Fruit fly (Drosophila melanogaster) whole organism, embryonic: ENCODE data around the gene Atg18b.

ENCODE experiments used
- Atf6 ChIP-seq: fragments of 200-800 bp; sonication (Bioruptor generic); IDR thresholded peaks from 2 replicates; pipeline ENCODE4 v1.3.6; 2022; ENCODE audit warnings: missing biosample characterization, missing genetic modification characterization
- CG10147 ChIP-seq: fragments of 200-800 bp; sonication (Bioruptor generic); optimal IDR thresholded peaks from 2 replicates; lab custom pipeline; 2019; ENCODE audit warnings: missing biosample characterization, mild to moderate bottlenecking, missing genetic modification characterization, moderate library complexity
- CG1024 ChIP-seq: fragments of 200-800 bp; sonication (Bioruptor generic); IDR thresholded peaks from 2 replicates; pipeline ENCODE4 v1.3.6; 2022; ENCODE audit warnings: missing biosample characterization, missing genetic modification characterization
- CG11247 ChIP-seq: fragments of 200-800 bp; sonication (Bioruptor generic); IDR thresholded peaks from 2 replicates; pipeline ENCODE4 v1.3.6; 2022; ENCODE audit warnings: missing biosample characterization, missing genetic modification characterization
- CG12071 ChIP-seq: fragments of 200-800 bp; sonication (Bioruptor generic); optimal IDR thresholded peaks from 3 replicates; lab custom pipeline; 2018; ENCODE audit warnings: missing biosample characterization, mild to moderate bottlenecking, missing genetic modification characterization
- CG12236 ChIP-seq: fragments of 200-800 bp; sonication (Bioruptor generic); optimal IDR thresholded peaks from 2 replicates; lab custom pipeline; 2016; ENCODE audit warnings: missing biosample characterization, missing genetic modification characterization
- CG1233 ChIP-seq: fragments of 200-800 bp; sonication (Bioruptor generic); optimal IDR thresholded peaks from 4 replicates; lab custom pipeline; 2018; ENCODE audit warnings: missing biosample characterization, mild to moderate bottlenecking, missing genetic modification characterization
- CG12659 ChIP-seq: fragments of 200-800 bp; sonication (Bioruptor generic); optimal IDR thresholded peaks from 3 replicates; lab custom pipeline; 2017; ENCODE audit warnings: mild to moderate bottlenecking, missing biosample characterization, missing genetic modification reagents, missing genetic modification characterization
- CG12769 ChIP-seq: fragments of 200-800 bp; sonication (Bioruptor generic); optimal IDR thresholded peaks from 2 replicates; lab custom pipeline; 2019; ENCODE audit warnings: missing biosample characterization, mild to moderate bottlenecking, missing genetic modification characterization, moderate library complexity
- CG13123 ChIP-seq: fragments of 200-800 bp; sonication (Bioruptor generic); optimal IDR thresholded peaks from 2 replicates; lab custom pipeline; 2016; ENCODE audit warnings: missing biosample characterization, missing genetic modification characterization
- CG14965 ChIP-seq: fragments of 200-800 bp; sonication (Bioruptor generic); optimal IDR thresholded peaks from 2 replicates; lab custom pipeline; 2016; ENCODE audit warnings: missing biosample characterization, missing genetic modification characterization, borderline replicate concordance
- CG15696 ChIP-seq: fragments of 200-800 bp; sonication (Bioruptor generic); optimal IDR thresholded peaks from 2 replicates; lab custom pipeline; 2019; ENCODE audit warnings: missing biosample characterization, mild to moderate bottlenecking, missing genetic modification characterization, moderate library complexity
- CG17568 ChIP-seq: fragments of 200-800 bp; sonication (Bioruptor generic); optimal IDR thresholded peaks from 2 replicates; lab custom pipeline; 2018; ENCODE audit warnings: missing biosample characterization, mild to moderate bottlenecking, missing genetic modification characterization, moderate library complexity
- CG17912 ChIP-seq: fragments of 200-800 bp; sonication (Bioruptor generic); optimal IDR thresholded peaks from 2 replicates; lab custom pipeline; 2018; ENCODE audit warnings: missing biosample characterization, mild to moderate bottlenecking, missing genetic modification characterization
- CG1792 ChIP-seq: fragments of 200-800 bp; sonication (Bioruptor generic); optimal IDR thresholded peaks from 2 replicates; lab custom pipeline; 2016; ENCODE audit warnings: missing biosample characterization, missing genetic modification characterization
- CG2116 ChIP-seq: fragments of 200-800 bp; sonication (Bioruptor generic); optimal IDR thresholded peaks from 3 replicates; lab custom pipeline; 2018; ENCODE audit warnings: missing biosample characterization, mild to moderate bottlenecking, missing genetic modification characterization
- CG2678 ChIP-seq: fragments of 200-800 bp; sonication (Bioruptor generic); optimal IDR thresholded peaks from 3 replicates; lab custom pipeline; 2019; ENCODE audit warnings: missing biosample characterization, mild to moderate bottlenecking, missing genetic modification characterization, moderate library complexity
- CG31441 ChIP-seq: fragments of 200-800 bp; sonication (Bioruptor generic); IDR thresholded peaks from 2 replicates; pipeline ENCODE4 v1.3.6; 2022; ENCODE audit warnings: missing biosample characterization, missing genetic modification characterization
- CG34224 ChIP-seq: fragments of 200-800 bp; sonication (Bioruptor generic); IDR thresholded peaks from 3 replicates; pipeline ENCODE4 v1.3.6; 2022; ENCODE audit warnings: missing biosample characterization, missing genetic modification characterization; ENCODE audit not compliant: partially characterized antibody
- CG3847 ChIP-seq: fragments of 200-800 bp; sonication (Bioruptor generic); IDR thresholded peaks from 2 replicates; pipeline ENCODE4 v1.3.6; 2022; ENCODE audit warnings: missing biosample characterization, missing genetic modification characterization
- CG4707 ChIP-seq: fragments of 200-800 bp; sonication (Bioruptor generic); optimal IDR thresholded peaks from 2 replicates; lab custom pipeline; 2018; ENCODE audit warnings: missing biosample characterization, mild to moderate bottlenecking, missing genetic modification characterization, moderate library complexity
- CG7372 ChIP-seq: fragments of 200-800 bp; sonication (Bioruptor generic); IDR thresholded peaks from 2 replicates; pipeline ENCODE4 v1.3.6; 2022; ENCODE audit warnings: missing biosample characterization, missing genetic modification characterization
- CG9797 ChIP-seq: fragments of 200-800 bp; sonication (Bioruptor generic); optimal IDR thresholded peaks from 3 replicates; lab custom pipeline; 2018; ENCODE audit warnings: missing biosample characterization, mild to moderate bottlenecking, missing genetic modification characterization
- Doc2 ChIP-seq: fragments of 200-800 bp; sonication (Bioruptor generic); IDR thresholded peaks from 2 replicates; pipeline ENCODE4 v1.3.6; 2022; ENCODE audit warnings: missing biosample characterization, missing genetic modification characterization
- NC2β ChIP-seq: fragments of 200-800 bp; sonication (Bioruptor generic); optimal IDR thresholded peaks from 2 replicates; lab custom pipeline; 2016; ENCODE audit warnings: missing biosample characterization, missing genetic modification characterization
- PHDP ChIP-seq: fragments of 200-800 bp; sonication (Bioruptor generic); optimal IDR thresholded peaks from 3 replicates; lab custom pipeline; 2018; ENCODE audit warnings: missing biosample characterization, mild to moderate bottlenecking, missing genetic modification characterization, moderate library complexity
- abd-A ChIP-seq: fragments of 200-800 bp; sonication (Bioruptor generic); optimal IDR thresholded peaks from 3 replicates; lab custom pipeline; 2019; ENCODE audit warnings: missing biosample characterization, mild to moderate bottlenecking, missing genetic modification characterization, moderate library complexity
- bcd ChIP-seq: fragments of 200-800 bp; sonication (Bioruptor generic); optimal IDR thresholded peaks from 2 replicates; lab custom pipeline; 2017; ENCODE audit warnings: missing biosample characterization, mild to moderate bottlenecking, missing genetic modification characterization
- br ChIP-seq: fragments of >200 bp; optimal IDR thresholded peaks from 2 replicates; lab custom pipeline; 2017
- cad ChIP-seq: fragments of >200 bp; optimal IDR thresholded peaks from 2 replicates; lab custom pipeline; 2017; ENCODE audit warnings: missing biosample characterization, missing genetic modification characterization
- crol ChIP-seq: fragments of 200-800 bp; sonication (Bioruptor generic); IDR thresholded peaks from 2 replicates; pipeline ENCODE4 v1.3.6; 2022; ENCODE audit warnings: missing biosample characterization, missing genetic modification characterization
- dmrt99B ChIP-seq: fragments of 200-800 bp; sonication (Bioruptor generic); optimal IDR thresholded peaks from 2 replicates; lab custom pipeline; 2018; ENCODE audit warnings: missing biosample characterization, mild to moderate bottlenecking, missing genetic modification characterization, moderate library complexity
- esg ChIP-seq: fragments of 200-800 bp; sonication (Bioruptor generic); conservative IDR thresholded peaks from 2 replicates; pipeline ENCODE4 v1.3.6; 2022; ENCODE audit warnings: missing biosample characterization, missing genetic modification characterization
- eve ChIP-seq, 2 experiments: fragments of >200 bp; optimal IDR thresholded peaks; 2 replicates each; lab custom pipeline; 2017; ENCODE audit warnings: missing biosample characterization in 2 of 2, missing genetic modification characterization in 2 of 2
- jing ChIP-seq: fragments of 200-800 bp; sonication (Bioruptor generic); optimal IDR thresholded peaks from 2 replicates; lab custom pipeline; 2018; ENCODE audit warnings: missing biosample characterization, mild to moderate bottlenecking, missing genetic modification characterization
- klu ChIP-seq: fragments of 200-800 bp; sonication (Bioruptor generic); IDR thresholded peaks from 2 replicates; pipeline ENCODE4 v1.3.6; 2022; ENCODE audit warnings: missing biosample characterization, missing genetic modification characterization
- lilli ChIP-seq: fragments of 200-800 bp; sonication (Bioruptor generic); optimal IDR thresholded peaks from 3 replicates; lab custom pipeline; 2016; ENCODE audit warnings: missing biosample characterization, missing genetic modification characterization
- maf-S ChIP-seq: fragments of 200-800 bp; sonication (Bioruptor generic); optimal IDR thresholded peaks from 2 replicates; lab custom pipeline; 2016; ENCODE audit warnings: missing biosample characterization, missing genetic modification characterization
- mirr ChIP-seq: fragments of 200-800 bp; sonication (Bioruptor generic); optimal IDR thresholded peaks from 3 replicates; lab custom pipeline; 2018; ENCODE audit warnings: missing biosample characterization, mild to moderate bottlenecking, missing genetic modification characterization
- phol ChIP-seq: fragments of 200-800 bp; sonication (Bioruptor generic); optimal IDR thresholded peaks from 3 replicates; lab custom pipeline; 2018; ENCODE audit warnings: missing biosample characterization, mild to moderate bottlenecking, missing genetic modification characterization, moderate library complexity
- seq ChIP-seq: fragments of 200-800 bp; sonication (Bioruptor generic); IDR thresholded peaks from 2 replicates; pipeline ENCODE4 v1.3.6; 2022; ENCODE audit warnings: missing biosample characterization, missing genetic modification characterization
- so ChIP-seq: fragments of 200-800 bp; sonication (Bioruptor generic); IDR thresholded peaks from 3 replicates; pipeline ENCODE4 v1.3.6; 2022; ENCODE audit warnings: missing biosample characterization, missing genetic modification characterization
- sr ChIP-seq: fragments of 200-800 bp; sonication (Bioruptor generic); IDR thresholded peaks from 3 replicates; pipeline ENCODE4 v1.3.6; 2022; ENCODE audit warnings: missing biosample characterization, missing genetic modification characterization
- tgo ChIP-seq: fragments of 200-800 bp; sonication (Bioruptor generic); IDR thresholded peaks from 3 replicates; pipeline ENCODE4 v1.3.6; 2022; ENCODE audit warnings: missing biosample characterization, missing genetic modification characterization
- tll ChIP-seq, 2 experiments: fragments of 200-800 bp in 1 of 2; fragments of >200 bp in 1 of 2; sonication (Bioruptor generic) in 1 of 2; optimal IDR thresholded peaks; 2 replicates each; lab custom pipeline; 2017 to 2019; ENCODE audit warnings: missing biosample characterization in 2 of 2, missing genetic modification characterization in 2 of 2, mild to moderate bottlenecking in 1 of 2, moderate library complexity in 1 of 2
- toy ChIP-seq: fragments of 200-800 bp; sonication (Bioruptor generic); IDR thresholded peaks from 2 replicates; pipeline ENCODE4 v1.3.6; 2022; ENCODE audit warnings: missing biosample characterization, missing genetic modification characterization
- ttk ChIP-seq: fragments of 200-800 bp; sonication (Bioruptor generic); IDR thresholded peaks from 2 replicates; pipeline ENCODE4 v2.1.2; 2022; ENCODE audit warnings: missing biosample characterization, missing genetic modification characterization
- twi ChIP-seq: fragments of 200-800 bp; optimal IDR thresholded peaks from 2 replicates; lab custom pipeline; 2019; ENCODE audit warnings: missing biosample characterization, mild to moderate bottlenecking, missing genetic modification characterization, moderate library complexity
- zen ChIP-seq: fragments of 200-800 bp; sonication (Bioruptor generic); optimal IDR thresholded peaks from 3 replicates; lab custom pipeline; 2018; ENCODE audit warnings: missing biosample characterization, mild to moderate bottlenecking, missing genetic modification characterization, moderate library complexity
- zfh1 ChIP-seq: fragments of 200-800 bp; sonication (Bioruptor generic); IDR thresholded peaks from 3 replicates; pipeline ENCODE4 v1.3.6; 2022; ENCODE audit warnings: missing biosample characterization, missing genetic modification characterization
- zfh2 ChIP-seq: fragments of 200-800 bp; sonication (Bioruptor generic); optimal IDR thresholded peaks from 2 replicates; lab custom pipeline; 2016; ENCODE audit warnings: missing biosample characterization, missing genetic modification characterization

Atg18b gene

dm6 chr2L:21218240-21218911 lies 2.0 kb downstream of the Atg18b start, which contains the start of gene CG8679 (continued):
- no peak for TF ChIP-seq br (lab: Kevin White, UChicago)
- no peak for TF ChIP-seq CG31441 (GFP tag; lab: Robert Waterston, UW)
- no peak for TF ChIP-seq jing (GFP tag; lab: Kevin White, UChicago)
- no peak for TF ChIP-seq PHDP (tag; lab: Kevin White, UChicago)
- TF ChIP-seq CG11247 (GFP tag; lab: Robert Waterston, UW): no peak
- TF ChIP-seq CG34224 (GFP tag; lab: Robert Waterston, UW): peak; percentile 47; the same call in 2 of the 3 replicates
- no peak for TF ChIP-seq tll (GFP tag; optimal IDR thresholded peaks at IDR 0.05; lab: Kevin White, UChicago)
- no peak for TF ChIP-seq lilli (GFP tag; lab: Kevin White, UChicago)
- no peak for TF ChIP-seq ttk (GFP tag; lab: Robert Waterston, UW)
- peak; percentile 96 for TF ChIP-seq CG9797 (GFP tag; lab: Kevin White, UChicago)
- TF ChIP-seq CG7372 (GFP tag; lab: Robert Waterston, UW): no peak
- TF ChIP-seq CG3847 (GFP tag; lab: Robert Waterston, UW): peak; percentile 56
- no peak for TF ChIP-seq cad (GFP tag; lab: Kevin White, UChicago)
- no peak for TF ChIP-seq NC2β
- no peak for TF ChIP-seq CG15696 (tag; lab: Kevin White, UChicago)
- TF ChIP-seq dmrt99B (tag; lab: Kevin White, UChicago): no peak
- no peak for TF ChIP-seq CG17568 (GFP tag; lab: Kevin White, UChicago)
- TF ChIP-seq seq (GFP tag; lab: Robert Waterston, UW): no peak
- TF ChIP-seq Atf6: peak; percentile 10; the same call in 1 of the 2 replicates
- TF ChIP-seq mirr (GFP tag; lab: Kevin White, UChicago): peak; percentile 77
- no peak for TF ChIP-seq CG10147 (GFP tag; lab: Kevin White, UChicago)
- no peak for TF ChIP-seq maf-S (GFP tag; lab: Kevin White, UChicago)
- TF ChIP-seq CG13123 (GFP tag; lab: Kevin White, UChicago): no peak
- TF ChIP-seq CG14965 (GFP tag; lab: Kevin White, UChicago): no peak
- no peak for TF ChIP-seq CG12236 (GFP tag; lab: Kevin White, UChicago)
- TF ChIP-seq phol (tag; lab: Kevin White, UChicago): peak; percentile 47
- TF ChIP-seq CG17912 (GFP tag; lab: Kevin White, UChicago): no peak
- TF ChIP-seq abd-A: no peak
- peak; percentile 76; the same call in 2 of the 3 replicates for TF ChIP-seq so (GFP tag; lab: Robert Waterston, UW)
- no peak; the same call in 2 of the 3 replicates for TF ChIP-seq tgo (GFP tag; lab: Robert Waterston, UW)
- no peak for TF ChIP-seq CG1024 (GFP tag; lab: Robert Waterston, UW)
- no peak for TF ChIP-seq CG12071 (GFP tag; lab: Kevin White, UChicago)
- TF ChIP-seq Doc2 (GFP tag; lab: Robert Waterston, UW): no peak
- no peak for TF ChIP-seq esg
- TF ChIP-seq CG1792 (GFP tag; lab: Kevin White, UChicago): no peak
- TF ChIP-seq toy (GFP tag; lab: Robert Waterston, UW): no peak
- no peak for TF ChIP-seq sr (GFP tag; lab: Robert Waterston, UW)
- TF ChIP-seq CG12659 (GFP tag; lab: Kevin White, UChicago): peak; percentile 45
- no peak for TF ChIP-seq zfh1 (GFP tag; lab: Robert Waterston, UW)
- TF ChIP-seq twi (tag; lab: Kevin White, UChicago): no peak
- no peak for TF ChIP-seq klu
- no peak for TF ChIP-seq eve (GFP tag; optimal IDR thresholded peaks at IDR 0.05; lab: Kevin White, UChicago)
- no peak for TF ChIP-seq CG2678
- TF ChIP-seq bcd: no peak
- no peak for TF ChIP-seq CG4707 (GFP tag; lab: Kevin White, UChicago)
- peak; percentile 53 for TF ChIP-seq CG2116 (GFP tag; lab: Kevin White, UChicago)
- no peak for TF ChIP-seq CG1233
- TF ChIP-seq zen (tag; lab: Kevin White, UChicago): peak; percentile 10
- TF ChIP-seq crol (GFP tag; lab: Robert Waterston, UW): no peak
- no peak for TF ChIP-seq zfh2 (GFP tag; lab: Kevin White, UChicago)
- peak; percentile 75 for TF ChIP-seq CG12769 (tag; lab: Kevin White, UChicago)
